Fruit fly (Drosophila melanogaster): ENCODE data around the gene pico.
A peak's percentile ranks its signal among the peaks of the same experiment; 100 is the strongest.

pico gene

dm6 chrX:19875059-19875458 is 23.2 kb upstream of the pico start:
- no peak for TF ChIP-seq CG17801 (GFP tag; optimal IDR thresholded peaks at IDR 0.05; ENCODE audit: partially characterized antibody)

- no peak for TF ChIP-seq CG17801 (GFP tag; optimal IDR thresholded peaks at IDR 0.05; ENCODE audit: partially characterized antibody)
These were observed 15.1 kb upstream of the pico start for dm6 chrX:19867007-19867406.

dm6 chrX:19866145-19866972 is 14.5 kb upstream of the pico start, which contains the start of gene Hers:
TSS of gene Hers (plus strand) at chrX:19866146.
- no peak for TF ChIP-seq CG17801 (GFP tag; optimal IDR thresholded peaks at IDR 0.05; ENCODE audit: partially characterized antibody)

dm6 chrX:19865389-19866144 is 13.7 kb upstream of the pico start, which contains the start of gene THADA:
TSS of gene THADA (minus strand) at chrX:19865524.
- peak; percentile 30 for TF ChIP-seq CG17801 (GFP tag; optimal IDR thresholded peaks at IDR 0.05; ENCODE audit: partially characterized antibody)

DNA sequence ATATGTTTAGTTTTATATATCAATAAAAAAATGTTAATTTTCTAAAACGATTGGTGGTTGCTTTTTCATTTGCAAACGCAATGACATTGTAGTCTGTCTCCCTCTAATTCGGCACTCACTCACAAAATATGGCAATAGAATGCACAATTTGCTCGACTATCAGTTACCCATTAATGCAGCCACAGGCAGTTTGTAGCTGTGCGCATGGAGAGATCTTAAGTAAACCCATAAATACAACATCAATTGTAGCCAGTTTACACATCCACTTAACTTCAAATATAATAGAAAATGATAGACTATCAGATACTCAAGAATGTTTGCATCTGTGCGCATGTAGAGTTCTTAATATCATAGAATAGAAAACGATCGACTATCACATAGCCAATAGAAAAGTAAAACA is 7.5 kb upstream of the pico start:
- TF ChIP-seq CG17801 (GFP tag; optimal IDR thresholded peaks at IDR 0.05; ENCODE audit: partially characterized antibody) = no peak

- peak; percentile 31 for TF ChIP-seq CG17801 (GFP tag; optimal IDR thresholded peaks at IDR 0.05; ENCODE audit: partially characterized antibody)
These were observed 517 bp downstream of the pico start for dm6 chrX:19851095-19851988.

DNA sequence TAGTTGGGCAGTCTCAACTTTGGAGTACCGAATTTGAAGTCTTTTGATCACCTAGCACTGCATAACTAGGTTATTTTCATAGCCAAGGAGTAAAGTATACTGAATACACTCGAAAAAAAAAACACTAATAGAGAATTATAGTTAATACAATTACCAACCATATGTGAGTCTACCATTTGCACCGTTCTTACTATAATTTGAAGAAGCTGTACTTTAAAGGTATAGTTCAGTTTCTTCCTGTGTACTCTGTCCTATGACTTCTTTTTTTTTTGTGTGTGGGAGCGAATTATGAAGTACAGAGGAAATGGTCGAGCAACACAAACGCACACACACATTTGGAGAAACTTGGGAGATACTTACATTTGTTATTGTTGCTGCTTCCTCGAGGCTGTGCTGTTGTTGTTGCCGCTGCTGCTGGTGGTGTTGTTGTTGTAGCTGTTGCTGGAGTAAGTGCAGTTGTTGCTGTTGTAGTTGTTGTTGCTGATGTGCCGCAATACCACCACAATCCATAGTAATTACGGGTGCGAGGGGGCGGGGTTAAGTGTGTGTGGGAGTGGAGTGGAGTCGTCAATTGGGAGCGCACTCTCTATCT is 1.3 kb downstream of the pico start:
- TF ChIP-seq CG17801 (GFP tag; optimal IDR thresholded peaks at IDR 0.05; ENCODE audit: partially characterized antibody) = no peak

DNA sequence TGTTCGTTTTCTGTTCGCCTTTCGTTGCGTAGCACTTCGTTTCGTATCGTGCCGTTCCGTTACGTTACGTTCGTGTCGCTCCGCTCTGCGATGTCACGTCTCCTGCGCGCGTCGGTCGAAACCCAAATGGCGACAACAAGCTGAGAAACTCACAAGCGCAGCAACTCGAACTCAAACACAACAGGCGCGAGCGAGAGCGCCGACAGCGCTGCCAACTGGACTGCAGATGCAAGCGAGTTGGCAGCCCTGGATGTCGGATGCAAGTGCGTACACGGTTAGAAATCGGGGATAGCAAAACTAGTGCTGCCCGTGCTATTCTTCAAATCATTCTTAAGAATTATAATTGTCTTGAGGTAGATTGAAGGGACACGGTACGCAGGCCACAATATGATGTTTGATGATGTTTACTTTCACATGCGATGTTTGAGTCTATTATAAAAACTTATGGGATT is 3.5 kb downstream of the pico start:
- TF ChIP-seq CG17801 (GFP tag; optimal IDR thresholded peaks at IDR 0.05; ENCODE audit: partially characterized antibody) = peak; percentile 58

DNA sequence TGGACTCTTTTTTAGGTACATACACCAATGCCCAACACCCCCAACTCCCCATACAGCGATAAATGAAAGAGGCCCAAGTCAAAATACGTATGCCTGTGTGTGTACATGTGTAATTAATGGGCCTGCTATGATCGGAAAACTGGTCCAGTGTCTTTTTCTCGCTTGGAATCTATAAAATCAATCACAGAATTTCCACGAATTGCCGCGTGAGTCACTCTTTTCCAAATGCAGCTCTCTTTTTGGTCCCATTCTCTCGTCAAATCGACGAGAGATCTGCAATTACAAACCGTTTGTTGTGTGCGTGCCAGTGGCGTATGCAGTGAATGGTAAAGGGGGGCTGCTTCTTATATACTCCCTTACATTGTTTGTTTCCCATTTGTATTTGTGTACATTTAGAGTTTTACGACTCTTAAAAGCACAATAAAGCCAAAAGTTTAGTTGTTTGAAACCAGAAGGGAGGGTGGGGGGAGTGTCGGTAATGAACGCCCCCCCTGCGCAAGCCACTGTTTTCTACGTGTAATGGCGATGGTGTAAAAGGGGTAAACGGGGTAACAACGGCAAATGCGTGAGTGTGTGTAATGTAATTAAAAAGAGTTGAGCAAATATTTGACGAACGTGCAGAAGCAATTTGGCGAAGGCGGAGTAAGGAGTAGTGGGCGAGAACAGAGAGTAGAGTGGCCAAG is 5.0 kb downstream of the pico start:
- peak; percentile 93 for TF ChIP-seq CG17801 (GFP tag; optimal IDR thresholded peaks at IDR 0.05; ENCODE audit: partially characterized antibody)

DNA sequence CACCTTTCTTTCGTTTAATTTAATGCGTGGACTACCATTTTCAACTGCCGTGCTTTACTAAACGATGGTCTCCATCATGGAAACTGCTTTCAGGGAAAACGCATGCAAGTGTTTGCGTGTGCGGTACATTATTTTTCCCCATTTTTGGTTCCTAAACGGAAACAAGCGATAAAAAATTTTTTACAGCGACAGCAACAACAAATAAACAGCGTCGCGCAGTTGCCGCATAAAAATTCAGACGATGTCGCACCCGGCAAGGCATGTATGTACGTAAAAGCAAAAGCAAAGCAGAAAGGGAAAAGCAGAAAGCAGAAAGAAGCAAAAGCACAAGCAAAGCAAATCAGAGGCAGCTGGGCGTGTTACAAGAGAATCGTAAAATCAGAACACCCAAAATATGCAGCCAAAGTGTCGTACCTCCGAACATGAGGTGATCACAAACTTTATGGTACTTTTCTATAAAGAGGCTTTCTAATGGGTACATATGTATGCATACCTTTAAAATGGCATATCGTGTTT is 6.2 kb downstream of the pico start:
- peak; percentile 8 for TF ChIP-seq CG17801 (GFP tag; optimal IDR thresholded peaks at IDR 0.05; ENCODE audit: partially characterized antibody)

dm6 chrX:19844010-19844766 is 7.7 kb downstream of the pico start:
- TF ChIP-seq CG17801 (GFP tag; optimal IDR thresholded peaks at IDR 0.05; ENCODE audit: partially characterized antibody) = no peak

DNA sequence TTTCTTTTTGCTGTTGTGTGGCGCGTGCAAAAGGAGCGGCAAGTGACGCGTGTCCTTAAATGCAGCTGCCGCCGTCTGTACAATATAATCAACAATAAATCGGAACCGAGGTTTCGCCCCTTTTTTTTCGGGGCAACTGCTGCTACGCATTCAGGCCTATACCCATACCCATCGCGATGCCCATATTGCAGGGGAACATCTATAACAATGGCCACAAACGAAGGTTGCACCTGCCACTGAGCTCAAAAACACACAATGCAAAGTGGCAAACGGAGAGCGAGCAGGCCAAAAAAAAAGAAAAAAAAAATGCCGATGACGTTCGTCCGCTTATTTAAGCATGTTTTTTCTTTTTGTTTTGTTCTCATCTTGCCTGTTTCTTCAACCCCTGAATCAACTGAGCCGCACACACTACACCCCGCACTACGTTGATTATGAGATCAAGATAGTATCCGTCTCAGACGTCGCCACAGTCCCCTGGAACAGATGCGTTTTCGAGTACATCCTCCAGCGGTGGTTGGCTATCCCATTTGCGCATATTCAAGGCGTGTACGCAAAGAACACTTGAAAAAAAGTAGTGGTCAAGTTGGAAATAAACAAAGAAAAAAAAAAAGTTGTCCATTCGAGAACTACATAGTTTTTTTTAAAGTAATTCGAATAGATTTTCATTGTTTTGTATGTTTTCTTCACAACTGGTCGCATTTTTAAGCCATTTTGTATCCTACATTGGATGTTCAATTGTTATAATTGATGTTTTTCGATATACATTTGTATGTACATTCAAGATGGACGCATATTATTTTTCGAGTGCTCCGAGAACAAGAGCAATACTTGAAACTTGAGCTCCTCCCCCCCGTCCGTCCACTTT is 9.2 kb downstream of the pico start:
- no peak for TF ChIP-seq CG17801 (GFP tag; optimal IDR thresholded peaks at IDR 0.05; ENCODE audit: partially characterized antibody)
